Fruit fly (Drosophila melanogaster): ENCODE measurements around the gene nis.
A peak's percentile ranks its signal among the peaks of the same experiment; 100 is the strongest.

DNA sequence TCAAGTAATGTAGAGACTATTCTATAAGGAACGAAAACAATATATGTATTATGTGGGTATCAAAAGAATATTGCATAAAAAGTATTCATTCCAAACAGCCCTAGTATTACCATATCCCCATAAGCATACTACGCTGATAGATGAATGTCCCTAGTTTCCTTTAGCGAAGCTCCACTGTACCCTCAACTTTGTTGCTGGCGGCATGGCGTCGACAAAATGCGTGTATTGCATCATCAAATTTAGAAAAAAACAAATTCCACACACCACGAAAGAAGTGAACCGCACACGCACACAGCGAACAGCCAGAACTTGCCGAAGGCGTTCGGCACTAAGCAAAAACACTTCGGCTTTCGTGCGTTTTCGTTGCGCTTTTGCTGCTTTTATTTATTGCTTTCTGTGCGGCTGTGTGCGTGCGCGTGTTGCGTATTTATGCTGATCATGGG is 45.8 kb upstream of the nis start:
- TF ChIP-seq dl (GFP tag; optimal IDR thresholded peaks at IDR 0.05; ENCODE audit: insufficient read depth in 1 of 2, partially characterized antibody in 2 of 2), result no peak
- TF ChIP-seq usp (GFP tag; optimal IDR thresholded peaks at IDR 0.05), result no peak
- TF ChIP-seq psq (GFP tag; optimal IDR thresholded peaks at IDR 0.05), result no peak
- TF ChIP-seq foxo (GFP tag; optimal IDR thresholded peaks at IDR 0.05), result peak in 1 of 2 experiments; percentile 45
- TF ChIP-seq Sp1 (GFP tag; optimal IDR thresholded peaks at IDR 0.05), result no peak
- TF ChIP-seq N (GFP tag; optimal IDR thresholded peaks at IDR 0.05), result no peak
- TF ChIP-seq CG9705 (GFP tag; optimal IDR thresholded peaks at IDR 0.05), result no peak
- TF ChIP-seq GATAd (GFP tag; optimal IDR thresholded peaks at IDR 0.05), result no peak
